Fruit fly (Drosophila melanogaster): ENCODE measurements around the gene CG1113.

DNA sequence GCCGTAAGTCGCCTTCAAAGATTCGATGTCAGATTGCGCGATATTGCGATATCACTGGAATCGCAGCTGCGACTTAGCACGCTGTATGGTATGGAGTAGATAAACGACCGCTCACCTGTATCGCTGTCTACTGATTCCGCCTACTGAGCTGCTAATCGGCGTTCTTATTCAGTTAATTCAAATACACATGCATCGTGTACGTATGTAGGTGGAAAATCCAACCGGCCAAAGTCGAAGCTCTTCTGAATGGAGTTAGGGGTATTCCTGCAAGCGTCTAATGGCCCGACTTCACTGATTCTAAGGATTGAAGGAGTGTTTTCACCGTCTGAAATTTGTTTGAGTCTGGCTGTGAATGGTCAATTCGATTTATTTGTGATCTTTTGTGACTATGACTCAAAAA lies 29.8 kb upstream of the CG1113 start, which contains the start of gene CG2604:
- no peak for TF ChIP-seq h (optimal IDR thresholded peaks at IDR 0.05)
- TF ChIP-seq Myc (optimal IDR thresholded peaks at IDR 0.05) = no peak
- TF ChIP-seq ttk (optimal IDR thresholded peaks at IDR 0.05) = no peak
- TF ChIP-seq psq (optimal IDR thresholded peaks at IDR 0.05) = no peak
- no peak for TF ChIP-seq Sin3A (optimal IDR thresholded peaks at IDR 0.05)
- TF ChIP-seq insv (optimal IDR thresholded peaks at IDR 0.05) = no peak
